Worm (Caenorhabditis elegans) whole organism, midembryonic: ENCODE data around the gene haf-7.
"Not testable (repeated sequence)": the region's sequence is repeated elsewhere in the genome, so short reads cannot be mapped to it uniquely, and the experiment has no call there.

Source experiments
- T22C8.4 ChIP-seq: fragments of 200-800 bp; sonication (Bioruptor generic); IDR thresholded peaks from 2 replicates; pipeline ENCODE4 v1.3.6; 2022; ENCODE audit warnings: missing genetic modification characterization, missing compliant biosample characterization
- cog-1 ChIP-seq: sonication (generic microtip); optimal IDR thresholded peaks from 2 replicates; lab custom pipeline; 2016; ENCODE audit warnings: missing genetic modification characterization, missing compliant biosample characterization
- flt-1 ChIP-seq: fragments of 200-800 bp; sonication (Bioruptor generic); IDR thresholded peaks from 2 replicates; pipeline ENCODE4 v1.3.6; 2022; ENCODE audit warnings: missing genetic modification characterization, missing compliant biosample characterization
- klf-2 ChIP-seq: fragments of 200-800 bp; sonication (Bioruptor generic); conservative IDR thresholded peaks from 2 replicates; pipeline ENCODE4 v1.3.6; 2022; ENCODE audit warnings: missing genetic modification reagents, missing genetic modification characterization, missing compliant biosample characterization
- med-1 ChIP-seq: sonication (generic microtip); optimal IDR thresholded peaks from 2 replicates; lab custom pipeline; 2017; ENCODE audit warnings: missing genetic modification characterization, mild to moderate bottlenecking, missing compliant biosample characterization, antibody characterized with exemption, missing genetic modification reagents; ENCODE audit not compliant: insufficient read depth
- ref-1 ChIP-seq: fragments of 200-800 bp; sonication (Bioruptor generic); conservative IDR thresholded peaks from 2 replicates; pipeline ENCODE4 v1.3.6; 2022; ENCODE audit warnings: missing genetic modification reagents, missing genetic modification characterization, missing compliant biosample characterization
- tab-1 ChIP-seq: fragments of 200-800 bp; sonication (Bioruptor generic); IDR thresholded peaks from 2 replicates; pipeline ENCODE4 v1.3.6; 2022; ENCODE audit warnings: missing genetic modification characterization, missing compliant biosample characterization
- ztf-23 ChIP-seq: fragments of 200-800 bp; sonication (Bioruptor generic); IDR thresholded peaks from 2 replicates; pipeline ENCODE4 v1.3.6; 2022; ENCODE audit warnings: missing genetic modification reagents, missing genetic modification characterization, missing compliant biosample characterization
- ztf-29 ChIP-seq: fragments of 200-800 bp; sonication (Bioruptor generic); IDR thresholded peaks from 2 replicates; pipeline ENCODE4 v1.3.6; 2022; ENCODE audit warnings: missing genetic modification reagents, missing genetic modification characterization, missing compliant biosample characterization

haf-7 gene

DNA sequence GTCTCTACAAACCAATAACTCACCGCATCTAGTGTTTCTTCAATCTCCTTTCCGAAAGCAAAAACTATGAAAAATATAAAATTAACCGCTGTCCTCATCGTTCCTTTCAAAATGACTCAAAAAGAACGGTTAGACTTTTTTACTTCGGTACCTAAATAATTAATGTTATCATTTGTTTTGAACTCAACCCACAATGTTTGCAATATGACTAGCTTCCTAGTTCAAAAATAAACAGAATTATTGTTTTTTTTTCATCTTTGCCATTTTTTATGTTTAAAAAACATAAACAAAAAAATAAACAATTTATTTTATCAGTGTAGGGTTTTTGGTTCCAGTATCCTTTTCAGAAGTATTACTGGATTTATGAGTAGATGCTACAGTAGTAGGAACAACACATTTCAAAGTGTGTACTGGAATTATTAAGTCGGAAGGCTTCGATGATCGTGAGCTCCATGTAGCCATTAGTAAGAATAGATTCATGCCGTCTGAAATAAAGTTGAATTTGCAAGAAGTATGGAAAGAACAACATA is 24.4 kb upstream of the haf-7 start, which contains the start of the genes lipl-8 and Y50E8A.22:
TSS of gene lipl-8 (minus strand) at position 101 of the 530 bp plus-strand sequence.
TSS of gene Y50E8A.22 (minus strand) at position 480 of the 530 bp plus-strand sequence.
- TF ChIP-seq ref-1 (GFP tag; lab: Robert Waterston, UW), result no peak
- TF ChIP-seq med-1, result no peak
- TF ChIP-seq cog-1, result no peak
- TF ChIP-seq tab-1 (GFP tag; lab: Robert Waterston, UW), result no peak
- TF ChIP-seq klf-2 (GFP tag; lab: Robert Waterston, UW), result no peak
- no peak for TF ChIP-seq ztf-23 (GFP tag; lab: Robert Waterston, UW)

DNA sequence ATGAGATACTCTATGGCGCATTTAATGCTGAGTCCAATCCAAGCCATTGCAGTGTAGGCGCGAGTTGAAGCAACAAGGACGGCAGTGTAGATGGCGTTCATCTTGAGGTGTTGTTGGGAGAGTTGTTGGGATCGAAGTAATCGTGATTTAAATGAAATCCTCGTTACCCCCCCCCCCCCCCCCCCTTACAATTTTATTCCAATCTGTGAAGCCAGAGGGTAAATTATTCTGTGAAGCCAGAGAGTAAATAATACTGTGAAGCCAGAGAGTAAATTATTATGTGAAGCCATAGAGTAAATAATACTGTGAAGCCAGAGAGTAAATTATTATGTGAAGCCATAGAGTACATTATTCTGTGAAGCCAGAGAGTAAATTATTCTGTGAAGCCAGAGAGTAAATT is 22.7 kb upstream of the haf-7 start, which contains the start of gene nspa-10:
TSS of gene nspa-10 (minus strand) at position 101 of the 400 bp plus-strand sequence.
- not testable (repeated sequence) for TF ChIP-seq med-1; T22C8.4 (GFP tag; lab: Robert Waterston, UW); ref-1 (GFP tag; lab: Robert Waterston, UW)

ce11 chrV:14762563-14762962 is 10.5 kb upstream of the haf-7 start:
- TF ChIP-seq tab-1 (GFP tag; lab: Robert Waterston, UW) (no peak), ref-1 (GFP tag; lab: Robert Waterston, UW) (no peak), med-1 (no peak), ztf-29 (GFP tag; lab: Robert Waterston, UW) (no peak), cog-1 (no peak), T22C8.4 (GFP tag; lab: Robert Waterston, UW) (no peak), ztf-23 (GFP tag; lab: Robert Waterston, UW) (no peak), klf-2 (GFP tag; lab: Robert Waterston, UW) (no peak), flt-1 (GFP tag; lab: Robert Waterston, UW) (no peak)

- TF ChIP-seq tab-1 (GFP tag; lab: Robert Waterston, UW) (no peak), cog-1 (no peak), klf-2 (GFP tag; lab: Robert Waterston, UW) (no peak), ref-1 (GFP tag; lab: Robert Waterston, UW) (no peak), flt-1 (GFP tag; lab: Robert Waterston, UW) (no peak), ztf-29 (GFP tag; lab: Robert Waterston, UW) (no peak), T22C8.4 (GFP tag; lab: Robert Waterston, UW) (no peak), med-1 (no peak), ztf-23 (GFP tag; lab: Robert Waterston, UW) (no peak)
These were observed 9.5 kb upstream of the haf-7 start for ce11 chrV:14763582-14763981.

ce11 chrV:14779644-14780043 is 6.6 kb downstream of the haf-7 start, which contains the start of the genes scrm-7 and Y50E8A.10:
Gene scrm-7 (minus strand): TSS chrV:14779744.
Gene Y50E8A.10 (plus strand): TSS chrV:14779996.
- TF ChIP-seq ref-1 (GFP tag; lab: Robert Waterston, UW), result no peak
- TF ChIP-seq ztf-23 (GFP tag; lab: Robert Waterston, UW), result no peak
- no peak for TF ChIP-seq flt-1 (GFP tag; lab: Robert Waterston, UW)
- no peak for TF ChIP-seq tab-1 (GFP tag; lab: Robert Waterston, UW)
- TF ChIP-seq ztf-29 (GFP tag; lab: Robert Waterston, UW), result no peak
- no peak for TF ChIP-seq med-1
- no peak for TF ChIP-seq cog-1
- no peak for TF ChIP-seq klf-2 (GFP tag; lab: Robert Waterston, UW)
- TF ChIP-seq T22C8.4 (GFP tag; lab: Robert Waterston, UW), result no peak

DNA sequence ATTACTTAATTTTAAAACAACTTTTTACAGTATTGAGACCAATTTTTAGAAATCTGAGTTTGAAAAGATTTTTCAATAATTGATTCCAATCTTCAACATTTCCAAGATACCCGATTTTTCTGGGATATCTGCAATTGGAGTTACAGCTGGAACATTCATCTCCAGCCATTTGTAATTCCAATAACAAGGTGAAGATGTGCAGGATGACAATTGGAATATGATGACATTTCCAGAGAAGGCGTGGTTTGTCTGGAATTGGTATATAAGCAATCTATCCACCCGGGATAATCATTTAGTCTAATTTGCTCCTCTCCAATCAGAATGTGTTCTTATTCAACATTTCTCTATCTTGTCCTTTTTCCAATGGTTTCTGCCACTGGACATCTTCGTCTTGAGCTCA is 8.1 kb downstream of the haf-7 start, which contains the start of gene Y50E8A.11:
TSS of gene Y50E8A.11 (plus strand) at position 301 of the 400 bp plus-strand sequence.
- TF ChIP-seq ztf-23 (GFP tag; lab: Robert Waterston, UW) (no peak), ref-1 (GFP tag; lab: Robert Waterston, UW) (no peak), ztf-29 (GFP tag; lab: Robert Waterston, UW) (no peak), med-1 (no peak), klf-2 (GFP tag; lab: Robert Waterston, UW) (no peak), T22C8.4 (GFP tag; lab: Robert Waterston, UW) (no peak), flt-1 (GFP tag; lab: Robert Waterston, UW) (no peak), cog-1 (no peak), tab-1 (GFP tag; lab: Robert Waterston, UW) (no peak)

ce11 chrV:14784160-14784774 is 11.2 kb downstream of the haf-7 start, which contains the start of gene Y50E8A.12:
Gene Y50E8A.12 (minus strand): TSS chrV:14784210.
- TF ChIP-seq ztf-29 (GFP tag; lab: Robert Waterston, UW) (no peak), cog-1 (no peak), tab-1 (GFP tag; lab: Robert Waterston, UW) (no peak), med-1 (no peak), ztf-23 (GFP tag; lab: Robert Waterston, UW) (no peak), flt-1 (GFP tag; lab: Robert Waterston, UW) (no peak), T22C8.4 (GFP tag; lab: Robert Waterston, UW) (no peak), klf-2 (GFP tag; lab: Robert Waterston, UW) (no peak), ref-1 (GFP tag; lab: Robert Waterston, UW) (no peak)

DNA sequence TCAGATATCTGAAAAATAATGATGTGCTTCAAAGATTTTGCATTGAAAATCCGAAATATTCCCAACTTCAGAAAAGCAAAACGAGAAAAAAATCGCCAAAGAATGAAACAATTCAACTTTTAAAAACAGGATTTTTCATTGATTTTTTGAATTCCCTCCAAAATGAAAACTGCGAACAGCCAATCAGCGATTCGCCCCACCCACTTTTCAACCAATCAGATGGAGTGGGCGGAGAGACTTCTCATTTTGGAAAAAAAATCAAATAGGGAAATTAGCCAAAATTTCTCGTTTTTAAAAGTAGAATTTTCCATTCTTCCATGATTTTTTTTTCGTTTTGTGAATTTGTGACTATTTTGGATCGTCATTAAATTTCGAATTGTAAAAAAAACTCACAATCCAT is 11.7 kb downstream of the haf-7 start:
- TF ChIP-seq cog-1 (no peak), flt-1 (GFP tag; lab: Robert Waterston, UW) (no peak), ztf-23 (GFP tag; lab: Robert Waterston, UW) (no peak), klf-2 (GFP tag; lab: Robert Waterston, UW) (no peak), T22C8.4 (GFP tag; lab: Robert Waterston, UW) (no peak), ztf-29 (GFP tag; lab: Robert Waterston, UW) (no peak), tab-1 (GFP tag; lab: Robert Waterston, UW) (no peak), ref-1 (GFP tag; lab: Robert Waterston, UW) (no peak), med-1 (no peak)

- TF ChIP-seq ref-1 (GFP tag; lab: Robert Waterston, UW) (no peak), tab-1 (GFP tag; lab: Robert Waterston, UW) (no peak), med-1 (no peak), cog-1 (no peak), T22C8.4 (GFP tag; lab: Robert Waterston, UW) (no peak), ztf-23 (GFP tag; lab: Robert Waterston, UW) (no peak), flt-1 (GFP tag; lab: Robert Waterston, UW) (no peak)
These were observed 15.4 kb downstream of the haf-7 start for ce11 chrV:14788462-14788861.
